Fruit fly (Drosophila melanogaster) whole organism, wandering third instar larva: ENCODE results near the gene Rpn3.
A peak's percentile ranks its signal among the peaks of the same experiment; 100 is the strongest.

ENCODE experiments used
- Abd-B ChIP-seq: fragments of >200 bp; optimal IDR thresholded peaks from 2 replicates; lab custom pipeline; 2017; ENCODE audit warnings: missing biosample characterization, missing genetic modification characterization
- CG32264 ChIP-seq: fragments of 200-800 bp; sonication (Bioruptor generic); optimal IDR thresholded peaks from 2 replicates; lab custom pipeline; 2016; ENCODE audit warnings: missing biosample characterization, missing genetic modification characterization
- CG9705 ChIP-seq: fragments of 200-800 bp; sonication (Bioruptor generic); optimal IDR thresholded peaks from 2 replicates; lab custom pipeline; 2018; ENCODE audit warnings: missing biosample characterization, mild to moderate bottlenecking, missing genetic modification characterization
- CrebA ChIP-seq: fragments of 200-800 bp; sonication (Bioruptor generic); optimal IDR thresholded peaks from 2 replicates; lab custom pipeline; 2016; ENCODE audit warnings: missing biosample characterization, mild to moderate bottlenecking, missing genetic modification characterization, borderline replicate concordance
- Dfd ChIP-seq: fragments of >200 bp; optimal IDR thresholded peaks from 2 replicates; lab custom pipeline; 2017; ENCODE audit warnings: missing biosample characterization, missing genetic modification characterization
- Dif ChIP-seq: fragments of 200-275, 200-300 bp; sonication (Bioruptor generic); optimal IDR thresholded peaks from 2 replicates; lab custom pipeline; 2018; ENCODE audit warnings: missing biosample characterization, missing genetic modification characterization; ENCODE audit not compliant: partially characterized antibody
- GATAd ChIP-seq: sonication (Bioruptor generic); optimal IDR thresholded peaks from 2 replicates; lab custom pipeline; 2016; ENCODE audit warnings: missing biosample characterization, missing genetic modification characterization
- HLH106 ChIP-seq: fragments of 200-800 bp; optimal IDR thresholded peaks from 3 replicates; lab custom pipeline; 2019; ENCODE audit warnings: missing biosample characterization, mild to moderate bottlenecking, missing genetic modification characterization, moderate library complexity
- Hnf4 ChIP-seq: fragments of 200-800 bp; sonication (Bioruptor generic); optimal IDR thresholded peaks from 2 replicates; lab custom pipeline; 2016; ENCODE audit warnings: missing biosample characterization, mild to moderate bottlenecking, missing genetic modification characterization
- Hr78 ChIP-seq: fragments of >200 bp; optimal IDR thresholded peaks from 2 replicates; lab custom pipeline; 2017; ENCODE audit warnings: missing biosample characterization, missing genetic modification characterization
- Hr83 ChIP-seq: fragments of 200-300 bp; sonication (Bioruptor generic); optimal IDR thresholded peaks from 2 replicates; lab custom pipeline; 2016; ENCODE audit warnings: missing biosample characterization, mild to moderate bottlenecking, missing genetic modification characterization, moderate library complexity; ENCODE audit not compliant: poor library complexity, severe bottlenecking
- Jra ChIP-seq: sonication (Bioruptor generic); optimal IDR thresholded peaks from 2 replicates; lab custom pipeline; 2016; ENCODE audit warnings: missing biosample characterization, missing genetic modification characterization
- Mio ChIP-seq: sonication (Bioruptor generic); optimal IDR thresholded peaks from 2 replicates; lab custom pipeline; 2016; ENCODE audit warnings: missing biosample characterization, missing genetic modification characterization
- Myc ChIP-seq: fragments of >200 bp; optimal IDR thresholded peaks from 2 replicates; lab custom pipeline; 2017
- N ChIP-seq: fragments of >200 bp; optimal IDR thresholded peaks from 2 replicates; lab custom pipeline; 2018; ENCODE audit warnings: missing biosample characterization, missing external identifiers, missing genetic modification characterization
- OdsH ChIP-seq: fragments of 200-800 bp; sonication (Bioruptor generic); optimal IDR thresholded peaks from 2 replicates; lab custom pipeline; 2016; ENCODE audit warnings: missing biosample characterization, mild to moderate bottlenecking, missing genetic modification characterization
- Rel ChIP-seq, 2 experiments: fragments of 200-800 bp; sonication (Bioruptor generic) in 1 of 2; optimal IDR thresholded peaks; 2 replicates in 1 of 2; 3 replicates in 1 of 2; lab custom pipeline; 2016 to 2019; ENCODE audit warnings: mild to moderate bottlenecking in 2 of 2, missing biosample characterization in 2 of 2, missing genetic modification characterization in 2 of 2, moderate library complexity in 1 of 2
- Sp1 ChIP-seq: fragments of 200-800 bp; sonication (Bioruptor generic); optimal IDR thresholded peaks from 3 replicates; lab custom pipeline; 2019; ENCODE audit warnings: missing biosample characterization, mild to moderate bottlenecking, missing genetic modification characterization, moderate library complexity
- br ChIP-seq: fragments of 200-800 bp; sonication (Bioruptor generic); optimal IDR thresholded peaks from 2 replicates; lab custom pipeline; 2016; ENCODE audit warnings: missing biosample characterization, missing genetic modification characterization
- brk ChIP-seq: fragments of 200-800 bp; sonication (Bioruptor generic); optimal IDR thresholded peaks from 2 replicates; lab custom pipeline; 2016; ENCODE audit warnings: missing biosample characterization, mild to moderate bottlenecking, missing genetic modification characterization
- dl ChIP-seq, 2 experiments: fragments of 175-275, 200-275 bp in 1 of 2; fragments of 200-275 bp in 1 of 2; sonication (Bioruptor generic); optimal IDR thresholded peaks; lab custom pipeline; 2018; ENCODE audit warnings: mild to moderate bottlenecking in 2 of 2, missing biosample characterization in 2 of 2, missing genetic modification characterization in 2 of 2, moderate library complexity in 2 of 2; ENCODE audit not compliant: partially characterized antibody in 2 of 2, insufficient read depth in 1 of 2
- dmrt93B ChIP-seq: fragments of 200-800 bp; sonication (Bioruptor generic); optimal IDR thresholded peaks from 2 replicates; lab custom pipeline; 2018; ENCODE audit warnings: missing biosample characterization, mild to moderate bottlenecking, missing genetic modification characterization
- dsf ChIP-seq: sonication (Bioruptor generic); optimal IDR thresholded peaks from 2 replicates; lab custom pipeline; 2016; ENCODE audit warnings: missing biosample characterization, missing genetic modification characterization, borderline replicate concordance
- ey ChIP-seq: fragments of 200-800 bp; sonication (Bioruptor generic); optimal IDR thresholded peaks from 2 replicates; lab custom pipeline; 2016; ENCODE audit warnings: missing biosample characterization, missing genetic modification characterization
- foxo ChIP-seq, 2 experiments: fragments of 200-800 bp; sonication (Bioruptor generic); optimal IDR thresholded peaks; 2 replicates in 1 of 2; 3 replicates in 1 of 2; lab custom pipeline; 2016 to 2017; ENCODE audit warnings: missing biosample characterization in 2 of 2, missing genetic modification characterization in 2 of 2
- fru ChIP-seq: fragments of 200-800 bp; sonication (Bioruptor generic); optimal IDR thresholded peaks from 3 replicates; lab custom pipeline; 2016; ENCODE audit warnings: missing biosample characterization, mild to moderate bottlenecking, missing genetic modification characterization
- h ChIP-seq: fragments of 200-800 bp; sonication (Bioruptor generic); optimal IDR thresholded peaks from 3 replicates; lab custom pipeline; 2016; ENCODE audit warnings: missing biosample characterization, mild to moderate bottlenecking, missing genetic modification characterization
- jim ChIP-seq: fragments of 175-275, 200-325 bp; sonication (Bioruptor generic); optimal IDR thresholded peaks from 2 replicates; lab custom pipeline; 2016; ENCODE audit warnings: missing biosample characterization, mild to moderate bottlenecking, missing genetic modification characterization
- lola ChIP-seq: fragments of >200 bp; optimal IDR thresholded peaks from 2 replicates; lab custom pipeline; 2017; ENCODE audit warnings: missing biosample characterization, missing genetic modification characterization
- pan ChIP-seq: fragments of >200 bp; optimal IDR thresholded peaks from 2 replicates; lab custom pipeline; 2017
- psq ChIP-seq: fragments of 200-800 bp; sonication (Bioruptor generic); optimal IDR thresholded peaks from 3 replicates; lab custom pipeline; 2017; ENCODE audit warnings: missing biosample characterization, mild to moderate bottlenecking, missing genetic modification characterization, moderate library complexity
- rgr ChIP-seq: fragments of 200-800 bp; sonication (Bioruptor generic); optimal IDR thresholded peaks from 3 replicates; lab custom pipeline; 2016; ENCODE audit warnings: missing biosample characterization, mild to moderate bottlenecking, missing genetic modification characterization
- sage ChIP-seq: fragments of 200-800 bp; sonication (Bioruptor generic); optimal IDR thresholded peaks from 2 replicates; lab custom pipeline; 2016; ENCODE audit warnings: missing biosample characterization, mild to moderate bottlenecking, missing genetic modification characterization
- sv ChIP-seq: fragments of 200-800 bp; sonication (Bioruptor generic); optimal IDR thresholded peaks from 3 replicates; lab custom pipeline; 2016; ENCODE audit warnings: missing biosample characterization, missing genetic modification characterization
- tai ChIP-seq: sonication (Bioruptor generic); optimal IDR thresholded peaks from 2 replicates; lab custom pipeline; 2016; ENCODE audit warnings: missing biosample characterization, missing genetic modification characterization
- usp ChIP-seq: fragments of >200 bp; optimal IDR thresholded peaks from 2 replicates; lab custom pipeline; 2017; ENCODE audit warnings: missing biosample characterization, missing genetic modification characterization
- woc ChIP-seq: sonication (Bioruptor generic); optimal IDR thresholded peaks from 2 replicates; lab custom pipeline; 2016; ENCODE audit warnings: missing biosample characterization, mild to moderate bottlenecking, missing genetic modification characterization

Gene Rpn3

dm6 chr2L:19023972-19024743, 27.4 kb upstream of the Rpn3 start:
- TF ChIP-seq Mio, result no peak
- peak; percentile 76 for TF ChIP-seq HLH106 (tag; lab: Kevin White, UChicago)
- no peak for TF ChIP-seq Jra
- TF ChIP-seq woc (GFP tag; lab: Kevin White, UChicago), result no peak
- no peak for TF ChIP-seq dl (GFP tag; optimal IDR thresholded peaks at IDR 0.05; lab: Kevin White, UChicago; ENCODE audit: insufficient read depth in 1 of 2, partially characterized antibody in 2 of 2)
- TF ChIP-seq dmrt93B (GFP tag; lab: Kevin White, UChicago), result peak; percentile 49
- TF ChIP-seq h (GFP tag; lab: Kevin White, UChicago), result peak; percentile 60
- no peak for TF ChIP-seq Rel (GFP tag; optimal IDR thresholded peaks at IDR 0.05; lab: Kevin White, UChicago)
- TF ChIP-seq Rel (tag; optimal IDR thresholded peaks at IDR 0.05; lab: Kevin White, UChicago), result peak; percentile 5
- peak; percentile 24 for TF ChIP-seq br (GFP tag; lab: Kevin White, UChicago)
- peak; percentile 78 for TF ChIP-seq Sp1 (GFP tag; lab: Kevin White, UChicago)
- peak in 1 of 2 experiments; percentile 69 for TF ChIP-seq foxo (GFP tag; optimal IDR thresholded peaks at IDR 0.05; lab: Kevin White, UChicago)
- TF ChIP-seq jim (GFP tag; lab: Kevin White, UChicago), result no peak
- no peak for TF ChIP-seq Dif (GFP tag; lab: Kevin White, UChicago)
- peak; percentile 9 for TF ChIP-seq sv
- peak; percentile 52 for TF ChIP-seq rgr
- TF ChIP-seq ey (GFP tag; lab: Kevin White, UChicago), result peak; percentile 51
- no peak for TF ChIP-seq dsf (GFP tag; lab: Kevin White, UChicago)
- no peak for TF ChIP-seq Myc
- TF ChIP-seq psq (GFP tag; lab: Kevin White, UChicago), result peak; percentile 56
- no peak for TF ChIP-seq CG32264 (GFP tag; lab: Kevin White, UChicago)
- peak; percentile 61 for TF ChIP-seq fru (GFP tag; lab: Kevin White, UChicago)
- peak; percentile 41 for TF ChIP-seq OdsH (GFP tag; lab: Kevin White, UChicago)
- no peak for TF ChIP-seq Dfd (GFP tag; lab: Kevin White, UChicago)
- no peak for TF ChIP-seq sage (GFP tag; lab: Kevin White, UChicago)
- TF ChIP-seq tai, result no peak
- TF ChIP-seq Hnf4, result no peak
- no peak for TF ChIP-seq CrebA (GFP tag; lab: Kevin White, UChicago)
- no peak for TF ChIP-seq GATAd
- peak; percentile 51 for TF ChIP-seq CG9705 (GFP tag; lab: Kevin White, UChicago)
- no peak for TF ChIP-seq Abd-B (GFP tag; lab: Kevin White, UChicago)
- no peak for TF ChIP-seq Hr83 (GFP tag; lab: Kevin White, UChicago)
- TF ChIP-seq Hr78, result no peak
- no peak for TF ChIP-seq N (GFP tag; lab: Kevin White, UChicago)
- no peak for TF ChIP-seq pan (lab: Kevin White, UChicago)
- no peak for TF ChIP-seq lola (GFP tag; lab: Kevin White, UChicago)

- TF ChIP-seq psq (GFP tag; lab: Kevin White, UChicago) (no peak), fru (GFP tag; lab: Kevin White, UChicago) (no peak)
Measured at dm6 chr2L:19024744-19025059, 26.9 kb upstream of the Rpn3 start.

- peak in 1 of 2 experiments; percentile 57 for TF ChIP-seq foxo (GFP tag; optimal IDR thresholded peaks at IDR 0.05; lab: Kevin White, UChicago)
- no peak for TF ChIP-seq Hnf4
- peak; percentile 48 for TF ChIP-seq fru (GFP tag; lab: Kevin White, UChicago)
- TF ChIP-seq N (GFP tag; lab: Kevin White, UChicago), result no peak
- no peak for TF ChIP-seq Dfd (GFP tag; lab: Kevin White, UChicago)
- peak; percentile 13 for TF ChIP-seq rgr
- TF ChIP-seq psq (GFP tag; lab: Kevin White, UChicago), result peak; percentile 20
- TF ChIP-seq usp (GFP tag; lab: Kevin White, UChicago), result no peak
- TF ChIP-seq Myc, result no peak
- peak; percentile 38 for TF ChIP-seq OdsH (GFP tag; lab: Kevin White, UChicago)
- TF ChIP-seq sv, result no peak
- TF ChIP-seq br (GFP tag; lab: Kevin White, UChicago), result peak; percentile 20
- peak; percentile 50 for TF ChIP-seq ey (GFP tag; lab: Kevin White, UChicago)
- TF ChIP-seq Rel (GFP tag; optimal IDR thresholded peaks at IDR 0.05; lab: Kevin White, UChicago), result no peak
- TF ChIP-seq Rel (tag; optimal IDR thresholded peaks at IDR 0.05; lab: Kevin White, UChicago), result no peak
- no peak for TF ChIP-seq Abd-B (GFP tag; lab: Kevin White, UChicago)
- TF ChIP-seq dl (GFP tag; optimal IDR thresholded peaks at IDR 0.05; lab: Kevin White, UChicago; ENCODE audit: insufficient read depth in 1 of 2, partially characterized antibody in 2 of 2), result no peak
- TF ChIP-seq Hr83 (GFP tag; lab: Kevin White, UChicago), result no peak
- no peak for TF ChIP-seq sage (GFP tag; lab: Kevin White, UChicago)
- peak; percentile 37 for TF ChIP-seq h (GFP tag; lab: Kevin White, UChicago)
- peak; percentile 67 for TF ChIP-seq Sp1 (GFP tag; lab: Kevin White, UChicago)
- TF ChIP-seq brk (GFP tag; lab: Kevin White, UChicago), result no peak
- TF ChIP-seq CG9705 (GFP tag; lab: Kevin White, UChicago), result peak; percentile 33
- peak; percentile 26 for TF ChIP-seq dmrt93B (GFP tag; lab: Kevin White, UChicago)
- TF ChIP-seq pan (lab: Kevin White, UChicago), result no peak
- peak; percentile 60 for TF ChIP-seq HLH106 (tag; lab: Kevin White, UChicago)
- no peak for TF ChIP-seq Mio
Measured at dm6 chr2L:19026491-19027197, 24.9 kb upstream of the Rpn3 start.
